Worm (Caenorhabditis elegans): ENCODE measurements around the gene zmp-5.

DNA sequence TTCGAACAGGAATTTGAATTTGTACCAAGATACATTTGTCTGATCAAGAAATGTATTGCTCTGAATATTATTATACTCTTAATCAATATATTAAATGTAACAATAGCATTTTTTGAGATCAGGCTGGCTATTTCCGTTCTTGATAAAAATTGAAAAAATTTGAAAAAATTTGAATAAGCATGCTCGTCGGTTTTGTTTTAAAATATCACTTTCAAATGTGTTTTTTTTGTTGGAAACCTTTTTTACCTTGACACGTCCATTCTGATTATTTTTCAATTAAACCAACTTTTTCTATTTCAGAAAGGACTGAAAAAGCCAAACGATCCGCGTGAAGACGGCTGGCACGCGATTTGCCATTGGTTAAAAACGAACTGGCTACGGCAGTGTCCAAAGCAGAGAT is 31.6 kb downstream of the zmp-5 start, which contains the start of gene adt-1:
- TF ChIP-seq ces-1 (GFP tag; optimal IDR thresholded peaks at IDR 0.05), result no peak
- no peak for TF ChIP-seq nhr-237 (tag; optimal IDR thresholded peaks at IDR 0.05)
- no peak for TF ChIP-seq unc-62 (GFP tag; optimal IDR thresholded peaks at IDR 0.05)
- TF ChIP-seq snpc-4 (tag; optimal IDR thresholded peaks at IDR 0.05), result no peak
- no peak for TF ChIP-seq M03D4.4 (tag; optimal IDR thresholded peaks at IDR 0.05)
- no peak for TF ChIP-seq sptf-1 (tag; optimal IDR thresholded peaks at IDR 0.05)
- TF ChIP-seq nhr-28 (tag; optimal IDR thresholded peaks at IDR 0.05), result no peak
- TF ChIP-seq nhr-76 (tag; optimal IDR thresholded peaks at IDR 0.05), result no peak
- TF ChIP-seq pha-4 (tag; optimal IDR thresholded peaks at IDR 0.05), result no peak
- TF ChIP-seq lsy-2 (tag; optimal IDR thresholded peaks at IDR 0.05), result no peak
- TF ChIP-seq ztf-11 (tag; optimal IDR thresholded peaks at IDR 0.05), result no peak
- TF ChIP-seq elt-3 (tag; optimal IDR thresholded peaks at IDR 0.05), result no peak
- TF ChIP-seq lin-13 (tag; optimal IDR thresholded peaks at IDR 0.05), result no peak

All from whole organism, mixed stage, embryonic.